Fruit fly (Drosophila melanogaster) S2 (cell line): Measurements from ENCODE around the gene CG14321.

Source experiments
- CG8478 ChIP-seq: fragments of >200 bp; optimal IDR thresholded peaks from 2 replicates; lab custom pipeline; 2018
- CTCF ChIP-seq, 2 experiments: fragments of >200 bp; optimal IDR thresholded peaks; 2 replicates each; lab custom pipeline; 2018

DNA sequence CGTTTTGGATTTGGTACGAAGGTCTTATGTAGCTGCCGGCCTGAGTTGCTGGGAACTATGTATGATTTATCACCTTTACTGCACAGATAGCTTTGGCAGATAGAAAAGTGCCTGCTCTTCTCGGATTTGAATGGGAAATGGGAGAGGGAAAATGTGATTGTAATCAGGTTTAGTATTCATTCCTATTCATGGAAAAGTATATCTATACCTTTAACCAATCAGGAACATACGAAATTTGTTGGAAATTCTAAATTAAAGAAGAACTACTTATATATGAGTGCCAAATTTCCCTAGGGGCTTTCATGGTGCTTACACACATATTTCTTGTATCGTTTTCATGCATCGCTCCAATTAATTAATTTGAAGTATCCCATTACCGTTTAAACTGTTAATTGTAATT lies 8.4 kb upstream of the CG14321 start, which contains the start of gene Atg8b:
- TF ChIP-seq CG8478 (no peak), CTCF (optimal IDR thresholded peaks at IDR 0.05; lab: Kevin White, UChicago) (no peak)
